Worm (Caenorhabditis elegans): Measurements from ENCODE around the gene T25E12.6.

ce11 chrV:16723744-16724143, 18.5 kb upstream of the T25E12.6 start, which contains the start of gene nhr-112:
- no peak for TF ChIP-seq snpc-4 (tag; optimal IDR thresholded peaks at IDR 0.05)
- TF ChIP-seq xbp-1 (tag; optimal IDR thresholded peaks at IDR 0.05): no peak
- TF ChIP-seq ets-5 (GFP tag; IDR thresholded peaks at IDR 0.05): no peak
- TF ChIP-seq vab-15 (tag; optimal IDR thresholded peaks at IDR 0.05): no peak
- no peak for TF ChIP-seq fos-1 (tag; optimal IDR thresholded peaks at IDR 0.05)
- no peak for TF ChIP-seq alr-1 (tag; optimal IDR thresholded peaks at IDR 0.05; ENCODE audit: borderline replicate concordance)
- no peak for TF ChIP-seq nhr-71 (tag; optimal IDR thresholded peaks at IDR 0.05)

Data from whole organism, L1 larva.